Worm (Caenorhabditis elegans) whole organism, late embryonic: Measurements from ENCODE around the gene F53F4.16.

ENCODE experiments used
- F13H6.1 ChIP-seq: sonication (generic microtip); optimal IDR thresholded peaks from 2 replicates; lab custom pipeline; 2016; ENCODE audit warnings: missing genetic modification characterization, missing compliant biosample characterization
- ama-1 ChIP-seq: fragments of 150-350 bp; optimal IDR thresholded peaks from 2 replicates; lab custom pipeline; 2014
- elt-2 ChIP-seq: sonication (generic microtip); optimal IDR thresholded peaks from 2 replicates; lab custom pipeline; 2016; ENCODE audit warnings: missing genetic modification reagents, missing genetic modification characterization, missing compliant biosample characterization
- elt-4 ChIP-seq: sonication (generic microtip); optimal IDR thresholded peaks from 2 replicates; lab custom pipeline; 2016; ENCODE audit warnings: missing genetic modification characterization, missing compliant biosample characterization
- ets-4 ChIP-seq: sonication (generic microtip); optimal IDR thresholded peaks from 2 replicates; lab custom pipeline; 2016; ENCODE audit warnings: missing genetic modification characterization, missing compliant biosample characterization
- fkh-10 ChIP-seq: fragments of 150-350 bp; optimal IDR thresholded peaks from 2 replicates; lab custom pipeline; 2014; ENCODE audit warnings: missing biosample characterization, missing genetic modification reagents, missing genetic modification characterization
- fkh-6 ChIP-seq: sonication (generic microtip); optimal IDR thresholded peaks from 2 replicates; lab custom pipeline; 2016; ENCODE audit warnings: missing genetic modification characterization, missing compliant biosample characterization
- pag-3 ChIP-seq: sonication (generic microtip); optimal IDR thresholded peaks from 2 replicates; lab custom pipeline; 2016; ENCODE audit warnings: missing compliant biosample characterization, missing genetic modification characterization, borderline replicate concordance
- pat-9 ChIP-seq: fragments of 200-800 bp; sonication (Bioruptor generic); optimal IDR thresholded peaks from 2 replicates; lab custom pipeline; 2018; ENCODE audit warnings: mild to moderate bottlenecking, missing genetic modification characterization, moderate library complexity, missing compliant biosample characterization
- pax-1 ChIP-seq: fragments of 150-350 bp; optimal IDR thresholded peaks from 2 replicates; lab custom pipeline; 2014; ENCODE audit warnings: missing biosample characterization, missing genetic modification characterization
- pqm-1 ChIP-seq: sonication (generic microtip); optimal IDR thresholded peaks from 2 replicates; lab custom pipeline; 2016; ENCODE audit warnings: missing genetic modification characterization, missing compliant biosample characterization
- rnt-1 ChIP-seq: sonication (generic microtip); optimal IDR thresholded peaks from 2 replicates; lab custom pipeline; 2016; ENCODE audit warnings: missing genetic modification characterization, missing compliant biosample characterization
- sdc-2 ChIP-seq: sonication (generic microtip); optimal IDR thresholded peaks from 2 replicates; lab custom pipeline; 2016; ENCODE audit warnings: missing genotype, missing genetic modification characterization, missing compliant biosample characterization
- unc-55 ChIP-seq: sonication (generic microtip); optimal IDR thresholded peaks from 2 replicates; lab custom pipeline; 2017; ENCODE audit warnings: missing biosample characterization, missing genetic modification reagents, missing genetic modification characterization

ce11 chrV:13613870-13614269 is 7.8 kb downstream of the F53F4.16 start, which contains the start of gene F53F4.7:
- TF ChIP-seq ama-1 (lab: Kevin White, UChicago) (no peak), rnt-1 (no peak), F13H6.1 (tag; lab: Kevin White, UChicago) (no peak), pag-3 (tag; lab: Kevin White, UChicago) (no peak), unc-55 (no peak), elt-4 (tag; lab: Kevin White, UChicago) (no peak), fkh-10 (GFP tag; lab: Kevin White, UChicago) (no peak), pat-9 (no peak), sdc-2 (tag; lab: Kevin White, UChicago) (no peak), pax-1 (tag; lab: Kevin White, UChicago) (no peak), ets-4 (no peak), pqm-1 (tag; lab: Kevin White, UChicago) (no peak), elt-2 (tag; lab: Kevin White, UChicago) (no peak), fkh-6 (tag; lab: Kevin White, UChicago) (no peak)
